Worm (Caenorhabditis elegans): ENCODE measurements around the gene K07C11.8.

- TF ChIP-seq unc-42 (tag; optimal IDR thresholded peaks at IDR 0.05) (no peak), T23F11.4 (GFP tag; optimal IDR thresholded peaks at IDR 0.05) (no peak), ttx-3 (tag; optimal IDR thresholded peaks at IDR 0.05) (no peak), nhr-11 (tag; optimal IDR thresholded peaks at IDR 0.05) (no peak), elt-2 (tag; optimal IDR thresholded peaks at IDR 0.05) (no peak), sox-4 (tag; optimal IDR thresholded peaks at IDR 0.05) (no peak), hlh-30 (tag; optimal IDR thresholded peaks at IDR 0.05; ENCODE audit: insufficient read depth) (no peak), unc-86 (tag; optimal IDR thresholded peaks at IDR 0.05) (no peak), fax-1 (tag; optimal IDR thresholded peaks at IDR 0.05) (no peak), che-1 (tag; optimal IDR thresholded peaks at IDR 0.05) (no peak), pqm-1 (tag; optimal IDR thresholded peaks at IDR 0.05) (no peak), ceh-45 (GFP tag; IDR thresholded peaks at IDR 0.05) (no peak), ceh-9 (tag; optimal IDR thresholded peaks at IDR 0.05) (no peak), odd-2 (tag; optimal IDR thresholded peaks at IDR 0.05) (no peak)
Measured at ce11 chrV:8190016-8190415, 27.7 kb downstream of the K07C11.8 start, which contains the start of gene F20D6.12.
